Worm (Caenorhabditis elegans) whole organism, L1 larva: Measurements from ENCODE around the gene twk-46.

ENCODE experiments used
- ceh-90 ChIP-seq: sonication (generic microtip); optimal IDR thresholded peaks from 2 replicates; lab custom pipeline; 2016; ENCODE audit warnings: missing genetic modification characterization, missing compliant biosample characterization
- elt-3 ChIP-seq, 6 experiments: fragments of 150-350 bp in 1 of 6; sonication (generic microtip); optimal IDR thresholded peaks; 2 replicates each; lab custom pipeline; 2017 to 2018; ENCODE audit warnings: missing biosample characterization in 6 of 6, missing genetic modification characterization in 6 of 6, inconsistent platforms in 1 of 6
- fos-1 ChIP-seq: fragments of 150-350 bp; optimal IDR thresholded peaks from 2 replicates; lab custom pipeline; 2014; ENCODE audit warnings: missing biosample characterization, missing genetic modification characterization
- mdl-1 ChIP-seq, 2 experiments: fragments of 150-350 bp; optimal IDR thresholded peaks; 2 replicates each; lab custom pipeline; 2014 to 2017; ENCODE audit warnings: missing biosample characterization in 2 of 2, missing genetic modification characterization in 2 of 2, inconsistent platforms in 1 of 2
- nhr-237 ChIP-seq: fragments of 150-350 bp; optimal IDR thresholded peaks from 2 replicates; lab custom pipeline; 2014; ENCODE audit warnings: missing biosample characterization, missing genetic modification characterization
- pqm-1 ChIP-seq: sonication (generic microtip); optimal IDR thresholded peaks from 3 replicates; lab custom pipeline; 2017; ENCODE audit warnings: missing biosample characterization, missing genetic modification characterization

DNA sequence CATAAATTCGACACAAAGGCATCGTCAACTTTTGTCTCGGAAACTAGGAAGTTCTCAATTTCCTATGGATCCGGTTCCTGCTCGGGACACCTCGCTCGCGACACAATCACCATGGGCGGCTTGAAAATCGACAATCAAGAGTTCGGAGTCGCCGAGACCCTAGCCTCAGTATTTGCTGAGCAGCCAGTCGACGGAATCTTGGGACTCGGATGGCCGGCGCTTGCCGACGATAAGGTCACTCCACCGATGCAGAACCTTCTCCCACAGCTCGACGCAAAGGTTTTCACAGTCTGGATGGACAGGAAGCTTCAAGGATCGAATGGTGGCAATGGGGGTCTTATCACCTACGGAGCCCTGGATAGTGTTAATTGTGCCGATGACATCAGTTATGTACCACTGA, 12.5 kb upstream of the twk-46 start:
- TF ChIP-seq elt-3 (tag; optimal IDR thresholded peaks at IDR 0.05; lab: Kevin White, UChicago) = no peak
- TF ChIP-seq ceh-90 = no peak
- no peak for TF ChIP-seq nhr-237
- TF ChIP-seq pqm-1 (tag; lab: Kevin White, UChicago) = no peak
- no peak for TF ChIP-seq fos-1
- TF ChIP-seq mdl-1 (tag; optimal IDR thresholded peaks at IDR 0.05; lab: Kevin White, UChicago) = no peak
